Worm (Caenorhabditis elegans) whole organism, midembryonic: Measurements from ENCODE around the gene srd-45.

Source experiments
- T22C8.4 ChIP-seq: fragments of 200-800 bp; sonication (Bioruptor generic); IDR thresholded peaks from 2 replicates; pipeline ENCODE4 v1.3.6; 2022; ENCODE audit warnings: missing genetic modification characterization, missing compliant biosample characterization
- med-1 ChIP-seq: sonication (generic microtip); optimal IDR thresholded peaks from 2 replicates; lab custom pipeline; 2017; ENCODE audit warnings: missing genetic modification characterization, mild to moderate bottlenecking, missing compliant biosample characterization, antibody characterized with exemption, missing genetic modification reagents; ENCODE audit not compliant: insufficient read depth

ce11 chrX:12364804-12365203 lies 36.0 kb downstream of the srd-45 start, which contains the start of gene F19H6.5:
- no peak for TF ChIP-seq med-1 (GFP tag; lab: Kevin White, UChicago)
- TF ChIP-seq T22C8.4 (GFP tag; lab: Robert Waterston, UW): no peak
